Worm (Caenorhabditis elegans) whole organism, mixed stage, embryonic: ENCODE results near the gene ZK892.4.
A peak's percentile ranks its signal among the peaks of the same experiment; 100 is the strongest.

Experiments
- bed-3 ChIP-seq: fragments of 200-800 bp; sonication (Bioruptor generic); optimal IDR thresholded peaks from 3 replicates; lab custom pipeline; 2018; ENCODE audit warnings: mild to moderate bottlenecking, missing genetic modification characterization, moderate library complexity, missing compliant biosample characterization
- blmp-1 ChIP-seq: fragments of 150-350 bp; optimal IDR thresholded peaks from 2 replicates; lab custom pipeline; 2014; ENCODE audit warnings: missing biosample characterization, missing genetic modification characterization
- ceh-39 ChIP-seq: fragments of 150-350 bp; optimal IDR thresholded peaks from 2 replicates; lab custom pipeline; 2014; ENCODE audit warnings: missing biosample characterization, missing genetic modification characterization
- ceh-43 ChIP-seq: fragments of 200-800 bp; sonication (Bioruptor generic); optimal IDR thresholded peaks from 2 replicates; lab custom pipeline; 2018; ENCODE audit warnings: mild to moderate bottlenecking, missing genetic modification characterization, moderate library complexity, missing compliant biosample characterization
- ceh-83 ChIP-seq: fragments of 200-800 bp; sonication (Bioruptor generic); optimal IDR thresholded peaks from 2 replicates; lab custom pipeline; 2018; ENCODE audit warnings: mild to moderate bottlenecking, missing genetic modification characterization, missing compliant biosample characterization
- ces-1 ChIP-seq: fragments of 150-350 bp; optimal IDR thresholded peaks from 2 replicates; lab custom pipeline; 2014; ENCODE audit warnings: missing biosample characterization, missing genetic modification reagents, missing genetic modification characterization
- cnd-1 ChIP-seq: fragments of 200-800 bp; sonication (Bioruptor generic); optimal IDR thresholded peaks from 2 replicates; lab custom pipeline; 2018; ENCODE audit warnings: mild to moderate bottlenecking, missing genetic modification characterization, missing compliant biosample characterization
- elt-1 ChIP-seq: sonication (generic microtip); optimal IDR thresholded peaks from 2 replicates; lab custom pipeline; 2017; ENCODE audit warnings: missing genetic modification characterization, mild to moderate bottlenecking, missing compliant biosample characterization, antibody characterized with exemption, moderate library complexity, borderline replicate concordance; ENCODE audit not compliant: insufficient read depth
- elt-3 ChIP-seq: fragments of 150-350 bp; optimal IDR thresholded peaks from 2 replicates; lab custom pipeline; 2014; ENCODE audit warnings: missing biosample characterization, missing genetic modification characterization
- ham-2 ChIP-seq: fragments of 200-800 bp; sonication (Bioruptor generic); optimal IDR thresholded peaks from 2 replicates; lab custom pipeline; 2018; ENCODE audit warnings: mild to moderate bottlenecking, missing genetic modification characterization, missing compliant biosample characterization
- hlh-1 ChIP-seq: fragments of 150-350 bp; optimal IDR thresholded peaks from 2 replicates; lab custom pipeline; 2014; ENCODE audit warnings: missing biosample characterization, missing genetic modification reagents, missing genetic modification characterization
- lin-13 ChIP-seq: fragments of 150-350 bp; optimal IDR thresholded peaks from 2 replicates; lab custom pipeline; 2014; ENCODE audit warnings: missing biosample characterization, missing genetic modification characterization
- mab-5 ChIP-seq: fragments of 150-350 bp; optimal IDR thresholded peaks from 2 replicates; lab custom pipeline; 2014; ENCODE audit warnings: missing biosample characterization, missing genetic modification characterization
- mep-1 ChIP-seq: fragments of 150-350 bp; optimal IDR thresholded peaks from 2 replicates; lab custom pipeline; 2017; ENCODE audit warnings: missing biosample characterization, missing genetic modification reagents, missing genetic modification characterization, inconsistent platforms
- mls-2 ChIP-seq: sonication (generic microtip); optimal IDR thresholded peaks from 2 replicates; lab custom pipeline; 2016; ENCODE audit warnings: mild to moderate bottlenecking, missing genetic modification characterization, moderate library complexity, missing compliant biosample characterization
- nhr-12 ChIP-seq: fragments of 150-350 bp; optimal IDR thresholded peaks from 2 replicates; lab custom pipeline; 2014; ENCODE audit warnings: missing biosample characterization, missing genetic modification characterization
- nhr-2 ChIP-seq: fragments of 150-350 bp; optimal IDR thresholded peaks from 2 replicates; lab custom pipeline; 2014; ENCODE audit warnings: missing biosample characterization, missing genetic modification characterization
- nhr-237 ChIP-seq: fragments of 150-350 bp; optimal IDR thresholded peaks from 2 replicates; lab custom pipeline; 2014; ENCODE audit warnings: missing biosample characterization, missing genetic modification characterization
- nhr-28 ChIP-seq: fragments of 150-350 bp; optimal IDR thresholded peaks from 2 replicates; lab custom pipeline; 2014; ENCODE audit warnings: missing biosample characterization, missing genetic modification characterization
- nhr-76 ChIP-seq: sonication (generic microtip); optimal IDR thresholded peaks from 2 replicates; lab custom pipeline; 2017; ENCODE audit warnings: missing biosample characterization, missing genetic modification characterization
- pha-4 ChIP-seq: fragments of 150-350 bp; optimal IDR thresholded peaks from 2 replicates; lab custom pipeline; 2018; ENCODE audit warnings: missing biosample characterization, missing genetic modification reagents, missing genetic modification characterization
- sem-2 ChIP-seq: fragments of 200-800 bp; sonication (Bioruptor generic); optimal IDR thresholded peaks from 2 replicates; lab custom pipeline; 2018; ENCODE audit warnings: mild to moderate bottlenecking, missing genetic modification characterization, missing compliant biosample characterization
- snpc-4 ChIP-seq: fragments of 150-350 bp; optimal IDR thresholded peaks from 2 replicates; lab custom pipeline; 2014; ENCODE audit warnings: missing biosample characterization, missing genetic modification characterization
- tbx-8 ChIP-seq: fragments of 200-800 bp; sonication (Bioruptor generic); optimal IDR thresholded peaks from 2 replicates; lab custom pipeline; 2018; ENCODE audit warnings: mild to moderate bottlenecking, missing genetic modification characterization, moderate library complexity, missing compliant biosample characterization
- unc-120 ChIP-seq: sonication (generic microtip); optimal IDR thresholded peaks from 2 replicates; lab custom pipeline; 2017; ENCODE audit warnings: missing genetic modification characterization, missing compliant biosample characterization; ENCODE audit not compliant: poor library complexity, severe bottlenecking
- unc-39 ChIP-seq: fragments of 150-350 bp; optimal IDR thresholded peaks from 2 replicates; lab custom pipeline; 2014; ENCODE audit warnings: missing biosample characterization, missing genetic modification characterization
- zip-8 ChIP-seq: fragments of 150-350 bp; optimal IDR thresholded peaks from 2 replicates; lab custom pipeline; 2014; ENCODE audit warnings: missing biosample characterization, missing genetic modification characterization
- ztf-11 ChIP-seq: fragments of 150-350 bp; optimal IDR thresholded peaks from 2 replicates; lab custom pipeline; 2014; ENCODE audit warnings: missing biosample characterization, missing genetic modification characterization

Gene ZK892.4

ce11 chrII:9970438-9971092 lies 35.8 kb upstream of the ZK892.4 start, which contains the start of gene R53.5:
TSS of gene R53.5 (minus strand) at chrII:9970488.
- TF ChIP-seq unc-120 (no peak), ztf-11 (tag; lab: Kevin White, UChicago) (no peak), mls-2 (tag; lab: Kevin White, UChicago) (no peak), elt-3 (tag; lab: Kevin White, UChicago) (no peak), unc-39 (no peak), cnd-1 (tag; lab: Kevin White, UChicago) (no peak), elt-1 (no peak)

ce11 chrII:9974210-9974609 lies 32.2 kb upstream of the ZK892.4 start:
- TF ChIP-seq elt-1 (peak; percentile 52), bed-3 (GFP tag; lab: Kevin White, UChicago) (no peak)

- TF ChIP-seq zip-8 (tag; lab: Kevin White, UChicago) = no peak
- peak; percentile 4 for TF ChIP-seq unc-120
- TF ChIP-seq elt-1 = no peak
- no peak for TF ChIP-seq nhr-237
- TF ChIP-seq ceh-39 (tag; lab: Kevin White, UChicago) = no peak
- peak; percentile 43 for TF ChIP-seq pha-4 (tag; lab: Kevin White, UChicago)
- no peak for TF ChIP-seq lin-13 (tag; lab: Kevin White, UChicago)
- no peak for TF ChIP-seq ceh-83 (GFP tag; lab: Kevin White, UChicago)
- no peak for TF ChIP-seq mab-5 (tag; lab: Kevin White, UChicago)
- TF ChIP-seq mep-1 (tag; lab: Kevin White, UChicago) = no peak
- no peak for TF ChIP-seq ceh-43 (GFP tag; lab: Kevin White, UChicago)
Observed at ce11 chrII:9974967-9975366, 31.4 kb upstream of the ZK892.4 start, which contains the start of gene aakg-5. TSS of gene aakg-5 (minus strand) at chrII:9975125.

ce11 chrII:9976405-9976804 lies 30.0 kb upstream of the ZK892.4 start, which contains the start of gene R53.8:
TSS of gene R53.8 (plus strand) at chrII:9976705.
- no peak for TF ChIP-seq hlh-1 (tag; lab: Kevin White, UChicago)
- TF ChIP-seq mep-1 (tag; lab: Kevin White, UChicago) = no peak
- TF ChIP-seq zip-8 (tag; lab: Kevin White, UChicago) = no peak
- no peak for TF ChIP-seq nhr-237
- TF ChIP-seq ceh-83 (GFP tag; lab: Kevin White, UChicago) = no peak
- TF ChIP-seq sem-2 (GFP tag; lab: Kevin White, UChicago) = no peak
- no peak for TF ChIP-seq ham-2 (GFP tag; lab: Kevin White, UChicago)
- TF ChIP-seq mab-5 (tag; lab: Kevin White, UChicago) = no peak
- no peak for TF ChIP-seq ceh-39 (tag; lab: Kevin White, UChicago)
- TF ChIP-seq blmp-1 = no peak
- no peak for TF ChIP-seq pha-4 (tag; lab: Kevin White, UChicago)
- TF ChIP-seq tbx-8 (GFP tag; lab: Kevin White, UChicago) = no peak
- no peak for TF ChIP-seq nhr-2
- no peak for TF ChIP-seq elt-3 (tag; lab: Kevin White, UChicago)
- TF ChIP-seq ces-1 (GFP tag; lab: Kevin White, UChicago) = no peak
- TF ChIP-seq nhr-28 (tag; lab: Kevin White, UChicago) = no peak

- TF ChIP-seq nhr-12 (tag; lab: Kevin White, UChicago) (no peak), tbx-8 (GFP tag; lab: Kevin White, UChicago) (no peak), nhr-28 (tag; lab: Kevin White, UChicago) (no peak), snpc-4 (tag; lab: Kevin White, UChicago) (no peak), ceh-43 (GFP tag; lab: Kevin White, UChicago) (no peak), elt-3 (tag; lab: Kevin White, UChicago) (no peak), bed-3 (GFP tag; lab: Kevin White, UChicago) (no peak), hlh-1 (tag; lab: Kevin White, UChicago) (no peak), zip-8 (tag; lab: Kevin White, UChicago) (no peak), ham-2 (GFP tag; lab: Kevin White, UChicago) (no peak), pha-4 (tag; lab: Kevin White, UChicago) (no peak), nhr-76 (tag; lab: Kevin White, UChicago) (no peak), elt-1 (no peak)
Observed at ce11 chrII:9980077-9980631, 26.2 kb upstream of the ZK892.4 start, which contains the start of gene ZK892.6. TSS of gene ZK892.6 (minus strand) at chrII:9980127.
